Fruit fly (Drosophila melanogaster) whole organism, pupa: ENCODE measurements around the gene twr.

Experiments used
- CG10348 ChIP-seq: fragments of 200-800 bp; sonication (Bioruptor generic); IDR thresholded peaks from 2 replicates; pipeline ENCODE4 v1.3.6; 2022; ENCODE audit warnings: missing biosample characterization, missing genetic modification characterization
- CG12605 ChIP-seq: fragments of 200-800 bp; sonication (Bioruptor generic); IDR thresholded peaks from 2 replicates; pipeline ENCODE4 v1.3.6; 2022; ENCODE audit warnings: missing biosample characterization, missing genetic modification characterization
- CG13204 ChIP-seq: fragments of 200-800 bp; sonication (Bioruptor generic); optimal IDR thresholded peaks from 2 replicates; lab custom pipeline; 2018; ENCODE audit warnings: missing biosample characterization, mild to moderate bottlenecking, missing genetic modification characterization, moderate library complexity
- CG14655 ChIP-seq: fragments of 200-800 bp; sonication (Bioruptor generic); optimal IDR thresholded peaks from 3 replicates; lab custom pipeline; 2017; ENCODE audit warnings: mild to moderate bottlenecking, missing biosample characterization, missing genetic modification reagents, missing genetic modification characterization
- CG15710 ChIP-seq: fragments of 200-800 bp; sonication (Bioruptor generic); optimal IDR thresholded peaks from 2 replicates; lab custom pipeline; 2018; ENCODE audit warnings: missing biosample characterization, mild to moderate bottlenecking, missing genetic modification characterization, moderate library complexity
- CG17806 ChIP-seq: fragments of 200-800 bp; sonication (Bioruptor generic); optimal IDR thresholded peaks from 2 replicates; lab custom pipeline; 2018; ENCODE audit warnings: missing biosample characterization, mild to moderate bottlenecking, missing genetic modification characterization, moderate library complexity
- CG32121 ChIP-seq: fragments of 200-800 bp; sonication (Bioruptor generic); IDR thresholded peaks from 2 replicates; pipeline ENCODE4 v1.3.6; 2022; ENCODE audit warnings: missing biosample characterization, missing genetic modification characterization
- CG34367 ChIP-seq: fragments of 200-800 bp; sonication (Bioruptor generic); optimal IDR thresholded peaks from 2 replicates; lab custom pipeline; 2018; ENCODE audit warnings: missing biosample characterization, mild to moderate bottlenecking, missing genetic modification characterization
- CG4496 ChIP-seq: fragments of 200-800 bp; sonication (Bioruptor generic); IDR thresholded peaks from 3 replicates; pipeline ENCODE4 v1.3.6; 2022; ENCODE audit warnings: missing biosample characterization, missing genetic modification characterization
- CG8159 ChIP-seq: fragments of 200-800 bp; sonication (Bioruptor generic); optimal IDR thresholded peaks from 3 replicates; lab custom pipeline; 2018; ENCODE audit warnings: missing biosample characterization, mild to moderate bottlenecking, missing genetic modification characterization, moderate library complexity
- CG8301 ChIP-seq: fragments of 200-800 bp; sonication (Bioruptor generic); optimal IDR thresholded peaks from 2 replicates; lab custom pipeline; 2018; ENCODE audit warnings: missing biosample characterization, mild to moderate bottlenecking, missing genetic modification characterization
- CG9948 ChIP-seq: fragments of 200-800 bp; sonication (Bioruptor generic); optimal IDR thresholded peaks from 2 replicates; lab custom pipeline; 2018; ENCODE audit warnings: missing biosample characterization, mild to moderate bottlenecking, missing genetic modification characterization, moderate library complexity
- D1 ChIP-seq: fragments of 200-800 bp; sonication (Bioruptor generic); optimal IDR thresholded peaks from 2 replicates; lab custom pipeline; 2018; ENCODE audit warnings: missing biosample characterization, mild to moderate bottlenecking, missing genetic modification characterization, moderate library complexity
- EcR ChIP-seq: fragments of 200-800 bp; sonication (Bioruptor generic); optimal IDR thresholded peaks from 3 replicates; lab custom pipeline; 2019; ENCODE audit warnings: missing biosample characterization, missing genetic modification characterization, mild to moderate bottlenecking, moderate library complexity, missing genetic modification reagents
- Ets98B ChIP-seq: fragments of 200-800 bp; sonication (Bioruptor generic); IDR thresholded peaks from 2 replicates; pipeline ENCODE4 v1.3.6; 2022; ENCODE audit warnings: missing biosample characterization, missing genetic modification characterization
- Pif1A ChIP-seq: fragments of 200-800 bp; sonication (Bioruptor generic); optimal IDR thresholded peaks from 3 replicates; lab custom pipeline; 2016; ENCODE audit warnings: missing biosample characterization, missing genetic modification characterization
- Pif1B ChIP-seq: fragments of 200-800 bp; sonication (Bioruptor generic); optimal IDR thresholded peaks from 3 replicates; lab custom pipeline; 2016; ENCODE audit warnings: missing biosample characterization, missing genetic modification characterization
- Snoo ChIP-seq: fragments of 200-800 bp; sonication (Bioruptor generic); optimal IDR thresholded peaks from 3 replicates; lab custom pipeline; 2017; ENCODE audit warnings: missing biosample characterization, mild to moderate bottlenecking, missing genetic modification characterization, inconsistent platforms
- fd96Ca ChIP-seq: fragments of 200-800 bp; sonication (Bioruptor generic); IDR thresholded peaks from 3 replicates; pipeline ENCODE4 v1.3.6; 2022; ENCODE audit warnings: missing biosample characterization, missing genetic modification characterization
- gl ChIP-seq: fragments of 200-800 bp; sonication (Bioruptor generic); optimal IDR thresholded peaks from 2 replicates; lab custom pipeline; 2018; ENCODE audit warnings: missing biosample characterization, mild to moderate bottlenecking, missing genetic modification characterization
- rn ChIP-seq: fragments of 200-800 bp; sonication (Bioruptor generic); IDR thresholded peaks from 2 replicates; pipeline ENCODE4 v1.3.6; 2022; ENCODE audit warnings: missing biosample characterization, missing genetic modification characterization

Gene twr

DNA sequence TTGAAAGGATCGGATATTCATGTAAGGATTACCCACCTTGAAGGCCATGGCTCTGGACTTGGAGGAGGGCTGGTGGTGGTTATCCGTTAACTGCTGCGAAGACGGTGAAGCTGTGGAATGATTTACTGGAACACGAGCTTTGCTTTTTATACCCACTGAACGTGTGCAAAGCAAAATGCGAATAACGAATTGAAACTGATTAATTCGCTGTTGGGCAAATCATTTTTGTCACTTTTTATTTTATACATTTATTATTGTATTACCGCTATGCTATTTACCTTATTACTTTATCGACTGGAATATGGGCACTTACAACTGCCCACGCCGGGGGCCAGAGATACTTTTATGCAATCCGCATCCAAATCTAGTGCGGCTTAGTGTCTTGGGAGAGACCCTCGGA is 32.5 kb downstream of the twr start, which contains the start of gene Ccp84Af:
Gene Ccp84Af (minus strand): TSS at position 101 of the 400 bp plus-strand sequence.
- TF ChIP-seq Pif1B (GFP tag; lab: Kevin White, UChicago), result no peak
- TF ChIP-seq Ets98B (GFP tag; lab: Robert Waterston, UW), result no peak
- no peak for TF ChIP-seq CG4496 (GFP tag; lab: Robert Waterston, UW)
- no peak for TF ChIP-seq CG17806 (tag; lab: Kevin White, UChicago)
- TF ChIP-seq Pif1A (GFP tag; lab: Kevin White, UChicago), result no peak
- no peak for TF ChIP-seq fd96Ca (GFP tag; lab: Robert Waterston, UW)

DNA sequence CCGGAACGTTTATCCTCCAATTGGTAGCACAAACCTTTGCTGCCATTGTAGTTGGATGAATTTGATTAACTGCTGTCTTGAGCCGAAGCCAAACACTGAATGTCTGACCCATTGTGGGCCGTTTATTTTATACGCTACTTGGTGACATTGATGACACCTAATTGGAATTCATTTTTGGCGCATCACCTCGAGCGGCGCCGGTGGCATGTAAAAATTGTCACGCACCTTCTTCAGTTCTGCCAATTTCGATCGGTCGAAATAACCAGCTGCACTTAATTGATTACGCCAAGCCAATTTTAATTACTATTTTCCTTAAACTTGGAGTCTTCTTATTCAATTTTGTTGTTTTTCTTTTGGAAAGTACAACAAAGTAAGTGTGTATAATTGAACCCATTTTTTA is 34.0 kb downstream of the twr start, which contains the start of gene Ccp84Ae:
Gene Ccp84Ae (minus strand): TSS at position 101 of the 400 bp plus-strand sequence.
- TF ChIP-seq CG32121 (GFP tag; lab: Robert Waterston, UW) (no peak), CG4496 (GFP tag; lab: Robert Waterston, UW) (no peak), CG34367 (tag; lab: Kevin White, UChicago) (no peak), Snoo (no peak), fd96Ca (GFP tag; lab: Robert Waterston, UW) (no peak), CG12605 (GFP tag; lab: Robert Waterston, UW) (no peak), Pif1A (GFP tag; lab: Kevin White, UChicago) (no peak), Ets98B (GFP tag; lab: Robert Waterston, UW) (no peak), CG10348 (GFP tag; lab: Robert Waterston, UW) (no peak), CG8301 (no peak), CG9948 (tag; lab: Kevin White, UChicago) (no peak)

DNA sequence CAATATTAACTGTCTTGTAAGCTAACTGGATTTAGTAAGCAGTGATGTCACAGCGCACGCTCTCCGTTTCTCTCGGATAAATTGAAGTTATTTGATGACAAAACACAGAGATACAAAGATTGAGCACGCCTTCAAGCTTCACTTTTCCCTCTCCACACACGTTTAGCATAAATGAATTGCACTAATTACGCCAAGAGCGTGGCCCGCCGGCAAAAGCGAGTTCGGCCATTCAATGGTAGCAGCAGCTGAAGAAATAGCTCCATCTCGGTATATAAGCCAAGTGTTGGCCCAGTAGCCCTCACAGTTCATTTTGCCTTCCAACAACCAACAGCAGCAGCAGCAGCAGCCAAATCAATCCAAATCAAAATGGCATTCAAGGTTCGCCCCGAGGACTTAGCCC is 34.8 kb downstream of the twr start, which contains the start of gene Ccp84Ad:
Gene Ccp84Ad (plus strand): TSS at position 301 of the 400 bp plus-strand sequence.
- TF ChIP-seq gl (tag; lab: Kevin White, UChicago) (no peak), Snoo (no peak), CG4496 (GFP tag; lab: Robert Waterston, UW) (no peak), D1 (tag; lab: Kevin White, UChicago) (no peak), CG8301 (no peak), CG12605 (GFP tag; lab: Robert Waterston, UW) (no peak), CG34367 (tag; lab: Kevin White, UChicago) (no peak), CG32121 (GFP tag; lab: Robert Waterston, UW) (no peak), fd96Ca (GFP tag; lab: Robert Waterston, UW) (no peak)

DNA sequence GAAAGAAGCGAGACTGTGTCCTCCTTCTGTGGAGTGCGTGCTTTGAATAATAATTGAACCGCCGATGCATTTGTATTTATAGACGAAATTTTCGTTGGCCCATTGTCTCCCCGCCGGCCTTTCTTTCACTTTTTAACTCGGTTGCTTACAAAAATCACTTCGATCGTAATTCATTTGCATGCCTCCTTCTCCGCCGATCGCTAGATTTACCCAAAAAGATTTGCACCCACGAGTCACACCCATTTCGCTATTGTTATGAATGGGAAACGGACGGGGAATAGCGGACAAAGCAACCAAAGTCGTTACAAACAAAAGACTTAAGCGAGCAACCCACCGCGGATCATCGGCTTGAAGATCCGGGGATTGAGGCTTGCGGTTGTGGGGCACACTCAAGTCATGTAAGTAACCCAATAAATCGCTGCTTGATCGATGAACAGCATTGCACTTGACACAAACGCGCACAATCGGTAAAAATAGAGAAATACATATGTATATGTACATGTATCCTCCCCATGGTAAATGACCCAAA is 38.6 kb downstream of the twr start, which contains the start of gene Ccp84Ac:
Gene Ccp84Ac (minus strand): TSS at position 51 of the 529 bp plus-strand sequence.
- TF ChIP-seq CG13204 (GFP tag; lab: Kevin White, UChicago), result no peak
- no peak for TF ChIP-seq Ets98B (GFP tag; lab: Robert Waterston, UW)
- no peak for TF ChIP-seq CG15710 (tag; lab: Kevin White, UChicago)
- TF ChIP-seq CG34367 (tag; lab: Kevin White, UChicago), result no peak
- no peak for TF ChIP-seq Snoo
- no peak for TF ChIP-seq CG17806 (tag; lab: Kevin White, UChicago)
- no peak for TF ChIP-seq EcR (GFP tag; lab: Kevin White, UChicago)
- TF ChIP-seq CG8301, result no peak
- TF ChIP-seq CG8159 (tag; lab: Kevin White, UChicago), result no peak
- TF ChIP-seq CG4496 (GFP tag; lab: Robert Waterston, UW), result no peak
- TF ChIP-seq CG32121 (GFP tag; lab: Robert Waterston, UW), result no peak
- no peak for TF ChIP-seq D1 (tag; lab: Kevin White, UChicago)
- TF ChIP-seq CG14655 (GFP tag; lab: Kevin White, UChicago), result no peak
- TF ChIP-seq CG10348 (GFP tag; lab: Robert Waterston, UW), result no peak
- no peak for TF ChIP-seq CG12605 (GFP tag; lab: Robert Waterston, UW)
- TF ChIP-seq fd96Ca (GFP tag; lab: Robert Waterston, UW), result no peak
- TF ChIP-seq gl (tag; lab: Kevin White, UChicago), result no peak
- no peak for TF ChIP-seq CG9948 (tag; lab: Kevin White, UChicago)
- TF ChIP-seq Pif1B (GFP tag; lab: Kevin White, UChicago), result no peak
- no peak for TF ChIP-seq rn (GFP tag; lab: Robert Waterston, UW)
- TF ChIP-seq, all 21 proteins: peak for 0

DNA sequence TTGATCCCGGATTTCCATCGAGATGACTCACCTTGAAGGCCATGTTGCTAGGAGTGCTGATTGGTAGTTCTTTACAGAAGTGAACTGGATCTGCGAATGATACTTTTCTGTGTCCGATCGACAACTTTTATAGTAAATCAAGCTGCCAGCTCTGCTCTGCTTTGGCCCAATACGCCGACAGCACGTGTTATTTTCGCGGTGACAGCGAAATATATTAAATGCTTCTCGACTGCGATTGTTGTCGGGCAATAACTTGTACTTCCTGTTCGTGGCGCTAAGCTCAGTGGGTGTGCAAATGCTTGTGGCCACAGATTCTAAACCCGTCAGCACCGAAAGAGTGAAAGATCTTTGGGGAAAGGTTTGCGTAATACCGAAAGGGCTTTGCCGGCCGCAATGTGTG is 45.1 kb downstream of the twr start, which contains the start of gene Ccp84Ab:
Gene Ccp84Ab (minus strand): TSS at position 101 of the 400 bp plus-strand sequence.
- TF ChIP-seq CG34367 (tag; lab: Kevin White, UChicago), result no peak
- no peak for TF ChIP-seq EcR (GFP tag; lab: Kevin White, UChicago)
- TF ChIP-seq CG14655 (GFP tag; lab: Kevin White, UChicago), result no peak
- TF ChIP-seq rn (GFP tag; lab: Robert Waterston, UW), result no peak
- TF ChIP-seq Pif1A (GFP tag; lab: Kevin White, UChicago), result no peak
- TF ChIP-seq Pif1B (GFP tag; lab: Kevin White, UChicago), result no peak
- no peak for TF ChIP-seq CG4496 (GFP tag; lab: Robert Waterston, UW)
- no peak for TF ChIP-seq CG9948 (tag; lab: Kevin White, UChicago)
- TF ChIP-seq Snoo, result no peak
- TF ChIP-seq CG32121 (GFP tag; lab: Robert Waterston, UW), result no peak
- TF ChIP-seq D1 (tag; lab: Kevin White, UChicago), result no peak
- TF ChIP-seq Ets98B (GFP tag; lab: Robert Waterston, UW), result no peak
- TF ChIP-seq fd96Ca (GFP tag; lab: Robert Waterston, UW), result no peak
- no peak for TF ChIP-seq CG15710 (tag; lab: Kevin White, UChicago)
- TF ChIP-seq CG8301, result no peak
- TF ChIP-seq gl (tag; lab: Kevin White, UChicago), result no peak
- no peak for TF ChIP-seq CG12605 (GFP tag; lab: Robert Waterston, UW)
- no peak for TF ChIP-seq CG13204 (GFP tag; lab: Kevin White, UChicago)
